Worm (Caenorhabditis elegans): Measurements from ENCODE around the gene nhr-36.

DNA sequence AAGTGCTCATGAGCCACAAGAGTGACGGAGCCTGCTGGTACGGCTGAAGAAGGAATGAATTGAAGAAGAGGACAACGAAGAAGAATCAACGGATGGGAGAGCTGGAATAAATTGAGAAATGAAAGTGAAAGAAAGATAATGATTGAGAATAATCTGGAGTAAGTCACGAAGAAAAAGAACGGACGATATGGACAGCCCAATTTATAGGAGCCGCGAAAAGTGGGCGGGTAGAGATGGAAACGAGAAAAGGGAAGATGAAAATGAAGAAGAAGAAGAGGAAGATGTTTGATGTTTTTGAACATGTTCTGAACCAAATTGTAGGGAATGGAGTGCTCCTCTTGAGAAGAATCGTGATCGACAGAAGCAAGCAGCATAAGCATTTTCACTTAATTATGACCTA lies 5.0 kb upstream of the nhr-36 start, which contains the start of gene slc-17.7:
- TF ChIP-seq him-1 (tag; optimal IDR thresholded peaks at IDR 0.05) (no peak), W03F9.2 (tag; optimal IDR thresholded peaks at IDR 0.05) (no peak), dao-5 (tag; optimal IDR thresholded peaks at IDR 0.05) (no peak)

Data from whole organism, L4/young adult.